Worm (Caenorhabditis elegans): ENCODE measurements around the gene nlp-67.
A peak's percentile ranks its signal among the peaks of the same experiment; 100 is the strongest.

nlp-67 gene

ce11 chrX:16150153-16150552 lies 34.0 kb upstream of the nlp-67 start:
- TF ChIP-seq nhr-237 (tag; optimal IDR thresholded peaks at IDR 0.05), result no peak
- TF ChIP-seq pha-4 (tag; optimal IDR thresholded peaks at IDR 0.05), result peak; percentile 88
- TF ChIP-seq mdl-1 (tag; optimal IDR thresholded peaks at IDR 0.05), result no peak
- TF ChIP-seq zag-1 (tag; optimal IDR thresholded peaks at IDR 0.05), result no peak
- no peak for TF ChIP-seq elt-3 (tag; optimal IDR thresholded peaks at IDR 0.05)
- no peak for TF ChIP-seq ama-1 (optimal IDR thresholded peaks at IDR 0.05)
- TF ChIP-seq lin-15B (tag; optimal IDR thresholded peaks at IDR 0.05), result no peak
- peak; percentile 66 for TF ChIP-seq elt-2 (tag; optimal IDR thresholded peaks at IDR 0.05)
- peak; percentile 25 for TF ChIP-seq nhr-23 (tag; optimal IDR thresholded peaks at IDR 0.05)
- TF ChIP-seq lsy-12 (tag; optimal IDR thresholded peaks at IDR 0.05), result peak; percentile 53
- TF ChIP-seq nhr-67 (tag; optimal IDR thresholded peaks at IDR 0.05), result no peak
- TF ChIP-seq pqm-1 (tag; optimal IDR thresholded peaks at IDR 0.05), result peak; percentile 51
- TF ChIP-seq fkh-2 (tag; optimal IDR thresholded peaks at IDR 0.05), result no peak
- TF ChIP-seq hmg-11 (tag; optimal IDR thresholded peaks at IDR 0.05), result peak; percentile 39
- no peak for TF ChIP-seq nfya-1 (tag; optimal IDR thresholded peaks at IDR 0.05; ENCODE audit: insufficient read depth)
- TF ChIP-seq daf-12 (tag; optimal IDR thresholded peaks at IDR 0.05), result no peak
- no peak for TF ChIP-seq ceh-16 (tag; optimal IDR thresholded peaks at IDR 0.05)
- TF ChIP-seq nhr-25 (tag; optimal IDR thresholded peaks at IDR 0.05), result peak; percentile 36
- TF ChIP-seq ceh-28 (tag; optimal IDR thresholded peaks at IDR 0.05), result peak; percentile 12

- TF ChIP-seq tbx-2 (tag; optimal IDR thresholded peaks at IDR 0.05), result no peak
- TF ChIP-seq sea-2 (GFP tag; optimal IDR thresholded peaks at IDR 0.05), result no peak
- peak; percentile 21 for TF ChIP-seq pha-4 (tag; optimal IDR thresholded peaks at IDR 0.05)
- TF ChIP-seq fkh-10 (GFP tag; optimal IDR thresholded peaks at IDR 0.05), result no peak
Observed at ce11 chrX:16151302-16151701, 32.9 kb upstream of the nlp-67 start.

- TF ChIP-seq elt-2 (tag; optimal IDR thresholded peaks at IDR 0.05), result peak; percentile 41
- TF ChIP-seq pqm-1 (tag; optimal IDR thresholded peaks at IDR 0.05), result no peak
Observed at ce11 chrX:16153744-16154143, 30.4 kb upstream of the nlp-67 start.

ce11 chrX:16155216-16155991 lies 28.8 kb upstream of the nlp-67 start:
- TF ChIP-seq ceh-9 (tag; optimal IDR thresholded peaks at IDR 0.05) (no peak), nfya-1 (tag; optimal IDR thresholded peaks at IDR 0.05; ENCODE audit: insufficient read depth) (peak; percentile 40), lin-39 (tag; optimal IDR thresholded peaks at IDR 0.05) (peak; percentile 18), fkh-10 (GFP tag; optimal IDR thresholded peaks at IDR 0.05) (no peak)

ce11 chrX:16156891-16157290 lies 27.3 kb upstream of the nlp-67 start:
- peak; percentile 34 for TF ChIP-seq elt-1 (tag; optimal IDR thresholded peaks at IDR 0.05)
- peak; percentile 77 for TF ChIP-seq nhr-25 (tag; optimal IDR thresholded peaks at IDR 0.05)
- peak in 1 of 3 experiments; percentile 57 for TF ChIP-seq elt-3 (tag; optimal IDR thresholded peaks at IDR 0.05)
- TF ChIP-seq pqm-1 (tag; optimal IDR thresholded peaks at IDR 0.05), result no peak
- peak; percentile 38 for TF ChIP-seq nfya-1 (tag; optimal IDR thresholded peaks at IDR 0.05; ENCODE audit: insufficient read depth)
- peak; percentile 49 for TF ChIP-seq hmg-11 (tag; optimal IDR thresholded peaks at IDR 0.05)
- TF ChIP-seq fos-1 (tag; optimal IDR thresholded peaks at IDR 0.05), result no peak
- peak; percentile 67 for TF ChIP-seq nhr-23 (tag; optimal IDR thresholded peaks at IDR 0.05)
- TF ChIP-seq nhr-43 (tag; optimal IDR thresholded peaks at IDR 0.05; ENCODE audit: poor library complexity, severe bottlenecking), result peak; percentile 72
- peak; percentile 2 for TF ChIP-seq ceh-28 (tag; optimal IDR thresholded peaks at IDR 0.05)

- no peak for TF ChIP-seq pqm-1 (tag; optimal IDR thresholded peaks at IDR 0.05)
- TF ChIP-seq lsy-12 (tag; optimal IDR thresholded peaks at IDR 0.05), result no peak
- no peak for TF ChIP-seq lin-15B (tag; optimal IDR thresholded peaks at IDR 0.05)
- no peak for TF ChIP-seq ceh-82 (tag; optimal IDR thresholded peaks at IDR 0.05)
- TF ChIP-seq zag-1 (tag; optimal IDR thresholded peaks at IDR 0.05), result no peak
- TF ChIP-seq nhr-28 (tag; optimal IDR thresholded peaks at IDR 0.05), result no peak
- TF ChIP-seq ztf-4 (tag; optimal IDR thresholded peaks at IDR 0.05), result no peak
- TF ChIP-seq jun-1 (tag; optimal IDR thresholded peaks at IDR 0.05), result no peak
- no peak for TF ChIP-seq ceh-16 (tag; optimal IDR thresholded peaks at IDR 0.05)
- TF ChIP-seq nhr-11 (tag; optimal IDR thresholded peaks at IDR 0.05), result no peak
- no peak for TF ChIP-seq fkh-10 (GFP tag; optimal IDR thresholded peaks at IDR 0.05)
- TF ChIP-seq egl-5 (tag; optimal IDR thresholded peaks at IDR 0.05), result no peak
- no peak for TF ChIP-seq daf-12 (tag; optimal IDR thresholded peaks at IDR 0.05)
- TF ChIP-seq pha-4 (tag; optimal IDR thresholded peaks at IDR 0.05), result no peak
- no peak for TF ChIP-seq lin-39 (tag; optimal IDR thresholded peaks at IDR 0.05)
Observed at ce11 chrX:16157499-16157898, 26.7 kb upstream of the nlp-67 start.
